Worm (Caenorhabditis elegans) whole organism, young adult: ENCODE results near the gene srx-114.

Experiments used
- F22D6.2 ChIP-seq: sonication (generic microtip); optimal IDR thresholded peaks from 2 replicates; lab custom pipeline; 2016; ENCODE audit warnings: mild to moderate bottlenecking, missing genetic modification characterization, missing compliant biosample characterization
- F33H1.4 ChIP-seq: fragments of 200-800 bp; sonication (Bioruptor generic); IDR thresholded peaks from 2 replicates; pipeline ENCODE4 v1.3.6; 2022; ENCODE audit warnings: missing genetic modification reagents, missing genetic modification characterization, missing compliant biosample characterization
- F37B4.10 ChIP-seq: fragments of 200-800 bp; sonication (Bioruptor generic); IDR thresholded peaks from 2 replicates; pipeline ENCODE4 v1.3.6; 2022; ENCODE audit warnings: missing genetic modification characterization, missing compliant biosample characterization
- F52B5.7 ChIP-seq: sonication (generic microtip); optimal IDR thresholded peaks from 2 replicates; lab custom pipeline; 2016; ENCODE audit warnings: mild to moderate bottlenecking, missing genetic modification characterization, missing compliant biosample characterization
- F57A8.1 ChIP-seq: fragments of 200-800 bp; sonication (Bioruptor generic); optimal IDR thresholded peaks from 2 replicates; lab custom pipeline; 2018; ENCODE audit warnings: mild to moderate bottlenecking, missing genetic modification characterization, moderate library complexity, missing compliant biosample characterization
- K12H6.12 ChIP-seq: fragments of 200-800 bp; sonication (Bioruptor generic); optimal IDR thresholded peaks from 2 replicates; lab custom pipeline; 2018; ENCODE audit warnings: mild to moderate bottlenecking, missing genetic modification characterization, missing compliant biosample characterization
- T07F8.4 ChIP-seq: sonication (generic microtip); optimal IDR thresholded peaks from 2 replicates; lab custom pipeline; 2016; ENCODE audit warnings: mild to moderate bottlenecking, missing genetic modification characterization, moderate library complexity, missing compliant biosample characterization
- Y53F4B.3 ChIP-seq: fragments of 200-800 bp; sonication (Bioruptor generic); IDR thresholded peaks from 2 replicates; pipeline ENCODE4 v1.3.6; 2022; ENCODE audit warnings: missing genetic modification reagents, missing genetic modification characterization, missing compliant biosample characterization
- Y56A3A.18 ChIP-seq: fragments of 200-800 bp; sonication (Bioruptor generic); IDR thresholded peaks from 2 replicates; pipeline ENCODE4 v1.3.6; 2022; ENCODE audit warnings: missing genetic modification reagents, missing genetic modification characterization, missing compliant biosample characterization
- Y79H2A.3 ChIP-seq: fragments of 200-800 bp; sonication (Bioruptor generic); conservative IDR thresholded peaks from 2 replicates; pipeline ENCODE4 v1.3.6; 2022; ENCODE audit warnings: missing genetic modification reagents, missing genetic modification characterization, missing compliant biosample characterization
- Y95B8A.8 ChIP-seq: fragments of 200-800 bp; sonication (Bioruptor generic); IDR thresholded peaks from 2 replicates; pipeline ENCODE4 v1.3.6; 2022; ENCODE audit warnings: missing genetic modification reagents, missing genetic modification characterization, missing compliant biosample characterization
- ama-1 ChIP-seq, 3 experiments: fragments of 150-350 bp in 1 of 3; sonication (generic microtip) in 2 of 3; optimal IDR thresholded peaks; 2 replicates each; lab custom pipeline; 2014 to 2018; ENCODE audit warnings: missing biosample characterization in 2 of 3, missing genetic modification characterization in 2 of 3, missing genetic modification reagents in 2 of 3
- aptf-3 ChIP-seq: fragments of 200-800 bp; sonication (Bioruptor generic); IDR thresholded peaks from 2 replicates; pipeline ENCODE4 v1.3.6; 2022; ENCODE audit warnings: missing genetic modification characterization, missing compliant biosample characterization
- atf-7 ChIP-seq: sonication (generic microtip); optimal IDR thresholded peaks from 2 replicates; lab custom pipeline; 2017; ENCODE audit warnings: mild to moderate bottlenecking, missing genetic modification characterization, missing compliant biosample characterization
- athp-1 ChIP-seq: sonication (generic microtip); optimal IDR thresholded peaks from 2 replicates; lab custom pipeline; 2017; ENCODE audit warnings: mild to moderate bottlenecking, missing genetic modification characterization, missing compliant biosample characterization
- attf-3 ChIP-seq: fragments of 200-800 bp; sonication (Bioruptor generic); conservative IDR thresholded peaks from 2 replicates; pipeline ENCODE4 v1.3.6; 2022; ENCODE audit warnings: missing genetic modification reagents, missing genetic modification characterization, missing compliant biosample characterization
- attf-5 ChIP-seq: fragments of 200-800 bp; sonication (Bioruptor generic); optimal IDR thresholded peaks from 2 replicates; lab custom pipeline; 2018; ENCODE audit warnings: mild to moderate bottlenecking, missing genetic modification characterization, missing compliant biosample characterization
- attf-6 ChIP-seq: fragments of 200-800 bp; sonication (Bioruptor generic); IDR thresholded peaks from 2 replicates; pipeline ENCODE4 v1.3.6; 2022; ENCODE audit warnings: missing genetic modification reagents, missing genetic modification characterization, missing compliant biosample characterization
- bed-2 ChIP-seq: fragments of 200-800 bp; sonication (Bioruptor generic); IDR thresholded peaks from 2 replicates; pipeline ENCODE4 v1.3.6; 2022; ENCODE audit warnings: missing genetic modification reagents, missing genetic modification characterization, missing compliant biosample characterization
- ceh-100 ChIP-seq: fragments of 200-800 bp; sonication (Bioruptor generic); IDR thresholded peaks from 2 replicates; pipeline ENCODE4 v1.3.6; 2022; ENCODE audit warnings: missing genetic modification reagents, missing genetic modification characterization, missing compliant biosample characterization
- ceh-91 ChIP-seq: fragments of 200-800 bp; sonication (Bioruptor generic); IDR thresholded peaks from 2 replicates; pipeline ENCODE4 v1.3.6; 2022; ENCODE audit warnings: missing genetic modification reagents, missing genetic modification characterization, missing compliant biosample characterization
- dox-1 ChIP-seq: fragments of 200-800 bp; sonication (Bioruptor generic); IDR thresholded peaks from 2 replicates; pipeline ENCODE4 v1.3.6; 2022; ENCODE audit warnings: missing genetic modification reagents, missing genetic modification characterization, missing compliant biosample characterization
- efl-1 ChIP-seq: fragments of 150-350 bp; optimal IDR thresholded peaks from 2 replicates; lab custom pipeline; 2014; ENCODE audit warnings: missing biosample characterization, missing genetic modification reagents, missing genetic modification characterization
- lag-1 ChIP-seq: fragments of 200-800 bp; sonication (Bioruptor generic); IDR thresholded peaks from 2 replicates; pipeline ENCODE4 v1.3.6; 2022; ENCODE audit warnings: missing genetic modification reagents, missing genetic modification characterization, missing compliant biosample characterization
- lin-26 ChIP-seq: fragments of 200-800 bp; sonication (Bioruptor generic); IDR thresholded peaks from 2 replicates; pipeline ENCODE4 v1.3.6; 2022; ENCODE audit warnings: missing genetic modification reagents, missing genetic modification characterization, missing compliant biosample characterization
- lin-35 ChIP-seq, 3 experiments: fragments of 150-350 bp in 2 of 3; sonication (generic microtip) in 1 of 3; optimal IDR thresholded peaks; 2 replicates each; lab custom pipeline; 2014 to 2018; ENCODE audit warnings: missing biosample characterization in 3 of 3, missing genetic modification characterization in 3 of 3, missing genetic modification reagents in 3 of 3
- lin-40 ChIP-seq: sonication (generic microtip); optimal IDR thresholded peaks from 2 replicates; lab custom pipeline; 2016; ENCODE audit warnings: missing genetic modification characterization, mild to moderate bottlenecking, missing compliant biosample characterization, missing genotype, missing genetic modification reagents
- lin-54 ChIP-seq: fragments of 200-800 bp; sonication (Bioruptor generic); optimal IDR thresholded peaks from 2 replicates; lab custom pipeline; 2018; ENCODE audit warnings: mild to moderate bottlenecking, missing genetic modification characterization, missing compliant biosample characterization
- lsl-1 ChIP-seq: fragments of 200-800 bp; sonication (Bioruptor generic); optimal IDR thresholded peaks from 2 replicates; lab custom pipeline; 2018; ENCODE audit warnings: mild to moderate bottlenecking, missing genetic modification characterization, moderate library complexity, missing compliant biosample characterization
- lsy-27 ChIP-seq: sonication (generic microtip); optimal IDR thresholded peaks from 2 replicates; lab custom pipeline; 2017; ENCODE audit warnings: missing genetic modification characterization, mild to moderate bottlenecking, missing compliant biosample characterization, antibody characterized with exemption, missing genotype, borderline replicate concordance; ENCODE audit not compliant: insufficient read depth
- madf-3 ChIP-seq: fragments of 200-800 bp; sonication (Bioruptor generic); IDR thresholded peaks from 2 replicates; pipeline ENCODE4 v1.3.6; 2022; ENCODE audit warnings: missing genetic modification reagents, missing genetic modification characterization, missing compliant biosample characterization
- madf-8 ChIP-seq: fragments of 200-800 bp; sonication (Bioruptor generic); conservative IDR thresholded peaks from 2 replicates; pipeline ENCODE4 v1.3.6; 2022; ENCODE audit warnings: missing genetic modification reagents, missing genetic modification characterization, missing compliant biosample characterization
- mel-28 ChIP-seq: sonication (generic microtip); optimal IDR thresholded peaks from 2 replicates; lab custom pipeline; 2016; ENCODE audit warnings: borderline replicate concordance, mild to moderate bottlenecking, missing genetic modification characterization, missing compliant biosample characterization
- nfyb-1 ChIP-seq: fragments of 200-800 bp; sonication (Bioruptor generic); IDR thresholded peaks from 2 replicates; pipeline ENCODE4 v1.3.6; 2022; ENCODE audit warnings: missing genetic modification reagents, missing genetic modification characterization, missing compliant biosample characterization
- pbrm-1 ChIP-seq: fragments of 200-800 bp; sonication (Bioruptor generic); IDR thresholded peaks from 2 replicates; pipeline ENCODE4 v1.3.6; 2022; ENCODE audit warnings: missing genetic modification reagents, missing genetic modification characterization, missing compliant biosample characterization
- pha-4 ChIP-seq: fragments of 150-350 bp; sonication (generic microtip); optimal IDR thresholded peaks from 2 replicates; lab custom pipeline; 2014; ENCODE audit warnings: missing biosample characterization, missing genetic modification reagents, missing genetic modification characterization
- rcor-1 ChIP-seq: fragments of 200-800 bp; sonication (Bioruptor generic); IDR thresholded peaks from 2 replicates; pipeline ENCODE4 v1.3.6; 2022; ENCODE audit warnings: missing genetic modification reagents, missing genetic modification characterization, missing compliant biosample characterization
- snpc-3.4 ChIP-seq: sonication (generic microtip); optimal IDR thresholded peaks from 2 replicates; lab custom pipeline; 2017; ENCODE audit warnings: missing genetic modification characterization, mild to moderate bottlenecking, missing compliant biosample characterization, antibody characterized with exemption, moderate library complexity, missing genotype, missing genetic modification reagents
- tbp1 ChIP-seq: fragments of 200-800 bp; sonication (Bioruptor generic); optimal IDR thresholded peaks from 2 replicates; lab custom pipeline; 2018; ENCODE audit warnings: mild to moderate bottlenecking, missing genetic modification characterization, missing compliant biosample characterization
- tbx-9 ChIP-seq: sonication (generic microtip); optimal IDR thresholded peaks from 2 replicates; lab custom pipeline; 2016; ENCODE audit warnings: borderline replicate concordance, missing genetic modification characterization, inconsistent platforms, missing compliant biosample characterization
- xnd-1 ChIP-seq: sonication (generic microtip); optimal IDR thresholded peaks from 2 replicates; lab custom pipeline; 2016; ENCODE audit warnings: missing genotype, missing genetic modification reagents, missing genetic modification characterization, missing compliant biosample characterization
- ztf-25 ChIP-seq: fragments of 200-800 bp; sonication (Bioruptor generic); IDR thresholded peaks from 2 replicates; pipeline ENCODE4 v1.3.6; 2022; ENCODE audit warnings: missing genetic modification reagents, missing genetic modification characterization, missing compliant biosample characterization
- ztf-26 ChIP-seq: sonication (generic microtip); optimal IDR thresholded peaks from 2 replicates; lab custom pipeline; 2017; ENCODE audit warnings: missing genetic modification characterization, missing compliant biosample characterization
- ztf-6 ChIP-seq: fragments of 200-800 bp; sonication (Bioruptor generic); IDR thresholded peaks from 2 replicates; pipeline ENCODE4 v1.3.6; 2022; ENCODE audit warnings: missing genetic modification reagents, missing genetic modification characterization, missing compliant biosample characterization

Gene srx-114

ce11 chrII:5458683-5459410, 25.9 kb upstream of the srx-114 start:
- TF ChIP-seq atf-7 (tag; lab: Kevin White, UChicago) (no peak), K12H6.12 (tag; lab: Kevin White, UChicago) (no peak), lsl-1 (GFP tag; lab: Kevin White, UChicago) (peak; percentile 80), F52B5.7 (tag; lab: Kevin White, UChicago) (no peak), attf-3 (GFP tag; lab: Robert Waterston, UW) (no peak), athp-1 (no peak), Y79H2A.3 (GFP tag; lab: Robert Waterston, UW) (no peak), Y56A3A.18 (GFP tag; lab: Robert Waterston, UW) (no peak), dox-1 (GFP tag; lab: Robert Waterston, UW) (no peak), F33H1.4 (peak; percentile 57; the same call in 1 of the 2 replicates), xnd-1 (peak; percentile 39), ztf-26 (tag; lab: Kevin White, UChicago) (no peak), attf-5 (GFP tag; lab: Kevin White, UChicago) (no peak), lag-1 (GFP tag; lab: Robert Waterston, UW) (no peak), lsy-27 (tag; lab: Kevin White, UChicago) (no peak), ztf-25 (GFP tag; lab: Robert Waterston, UW) (no peak), lin-40 (tag; lab: Kevin White, UChicago) (no peak), madf-3 (GFP tag; lab: Robert Waterston, UW) (0 out of 2 replicates have a peak, but pooled peaks have one; percentile 46), F57A8.1 (GFP tag; lab: Kevin White, UChicago) (no peak), nfyb-1 (GFP tag; lab: Robert Waterston, UW) (no peak), F37B4.10 (GFP tag; lab: Robert Waterston, UW) (no peak), mel-28 (tag; lab: Kevin White, UChicago) (no peak), pbrm-1 (GFP tag; lab: Robert Waterston, UW) (no peak), madf-8 (GFP tag; lab: Robert Waterston, UW) (no peak), pha-4 (tag; lab: Kevin White, UChicago) (no peak), lin-26 (GFP tag; lab: Robert Waterston, UW) (no peak)
- TF ChIP-seq, all 124 proteins: peak for 4

ce11 chrII:5455650-5456355, 22.8 kb upstream of the srx-114 start, which contains the start of gene daz-1:
Gene daz-1 (plus strand): TSS chrII:5456305.
- TF ChIP-seq rcor-1 (GFP tag; lab: Robert Waterston, UW) (peak; percentile 46; the same call in 1 of the 2 replicates), T07F8.4 (tag; lab: Kevin White, UChicago) (no peak), Y95B8A.8 (GFP tag; lab: Robert Waterston, UW) (no peak), efl-1 (peak; percentile 95), ama-1 (optimal IDR thresholded peaks at IDR 0.05; lab: Kevin White, UChicago) (no peak), ama-1 (GFP tag; optimal IDR thresholded peaks at IDR 0.05; lab: Kevin White, UChicago) (no peak), ceh-100 (GFP tag; lab: Robert Waterston, UW) (no peak), mel-28 (tag; lab: Kevin White, UChicago) (no peak), bed-2 (GFP tag; lab: Robert Waterston, UW) (no peak), K12H6.12 (tag; lab: Kevin White, UChicago) (no peak), Y53F4B.3 (GFP tag; lab: Robert Waterston, UW) (no peak), ztf-6 (no peak), lin-54 (GFP tag; lab: Kevin White, UChicago) (peak; percentile 93), aptf-3 (no peak), lin-40 (tag; lab: Kevin White, UChicago) (no peak), tbx-9 (tag; lab: Kevin White, UChicago) (no peak), attf-6 (GFP tag; lab: Robert Waterston, UW) (no peak), tbp1 (no peak), ceh-91 (GFP tag; lab: Robert Waterston, UW) (no peak), F22D6.2 (no peak), lsy-27 (tag; lab: Kevin White, UChicago) (no peak), snpc-3.4 (peak; percentile 41), lin-35 (GFP tag; optimal IDR thresholded peaks at IDR 0.05; lab: Kevin White, UChicago) (peak in 2 of 3 experiments; percentile 34 to 52), lsl-1 (GFP tag; lab: Kevin White, UChicago) (peak; percentile 93), F33H1.4 (peak; percentile 70)
